Worm (Caenorhabditis elegans): Measurements from ENCODE around the gene gcy-5.

Gene gcy-5

ce11 chrII:10261261-10261660 lies 54.8 kb downstream of the gcy-5 start:
- no peak for TF ChIP-seq med-1 (GFP tag; optimal IDR thresholded peaks at IDR 0.05; ENCODE audit: insufficient read depth)
- no peak for TF ChIP-seq T22C8.4 (GFP tag; IDR thresholded peaks at IDR 0.05)
- TF ChIP-seq cog-1 (tag; optimal IDR thresholded peaks at IDR 0.05), result no peak
- TF ChIP-seq flt-1 (GFP tag; IDR thresholded peaks at IDR 0.05), result no peak
- no peak for TF ChIP-seq klf-2 (GFP tag; conservative IDR thresholded peaks at IDR 0.05)
- TF ChIP-seq ref-1 (GFP tag; conservative IDR thresholded peaks at IDR 0.05), result no peak
- no peak for TF ChIP-seq tab-1 (GFP tag; IDR thresholded peaks at IDR 0.05)
- no peak for TF ChIP-seq ztf-29 (GFP tag; IDR thresholded peaks at IDR 0.05)
- no peak for TF ChIP-seq ztf-23 (GFP tag; IDR thresholded peaks at IDR 0.05)
